Fruit fly (Drosophila melanogaster): ENCODE results near the gene croc.
A peak's percentile ranks its signal among the peaks of the same experiment; 100 is the strongest.

- TF ChIP-seq CG3838 (GFP tag; optimal IDR thresholded peaks at IDR 0.05): no peak
- TF ChIP-seq CG15479 (GFP tag; optimal IDR thresholded peaks at IDR 0.05): no peak
- TF ChIP-seq CG8359 (GFP tag; optimal IDR thresholded peaks at IDR 0.05; ENCODE audit: borderline replicate concordance): no peak
- TF ChIP-seq Dad (GFP tag; optimal IDR thresholded peaks at IDR 0.05): peak; percentile 13
- TF ChIP-seq CG9727 (GFP tag; optimal IDR thresholded peaks at IDR 0.05): no peak
- no peak for TF ChIP-seq CG10209 (GFP tag; optimal IDR thresholded peaks at IDR 0.05)
- peak; percentile 77 for TF ChIP-seq Elba2 (GFP tag; optimal IDR thresholded peaks at IDR 0.05)
- TF ChIP-seq CG9797 (GFP tag; optimal IDR thresholded peaks at IDR 0.05): peak; percentile 75
- TF ChIP-seq sim (GFP tag; IDR thresholded peaks at IDR 0.05): no peak
Observed at dm6 chr3L:21445704-21446103, 30.6 kb downstream of the croc start, which contains the start of gene Syx7.
